Fruit fly (Drosophila melanogaster) whole organism, embryonic: ENCODE data around the gene dock.

ENCODE experiments used
- Atf-2 ChIP-seq: fragments of 200-800 bp; sonication (Bioruptor generic); optimal IDR thresholded peaks from 2 replicates; lab custom pipeline; 2016; ENCODE audit warnings: missing biosample characterization, missing genetic modification characterization
- B-H2 ChIP-seq: fragments of 200-800 bp; sonication (Bioruptor generic); optimal IDR thresholded peaks from 2 replicates; lab custom pipeline; 2018; ENCODE audit warnings: missing biosample characterization, mild to moderate bottlenecking, missing genetic modification characterization
- BtbVII ChIP-seq: fragments of 200-800 bp; sonication (Bioruptor generic); optimal IDR thresholded peaks from 3 replicates; lab custom pipeline; 2017; ENCODE audit warnings: missing biosample characterization, mild to moderate bottlenecking, missing genetic modification characterization
- CG10267 ChIP-seq: fragments of 200-800 bp; sonication (Bioruptor generic); optimal IDR thresholded peaks from 2 replicates; lab custom pipeline; 2018; ENCODE audit warnings: missing biosample characterization, mild to moderate bottlenecking, missing genetic modification characterization, moderate library complexity
- CG10565 ChIP-seq: fragments of 200-800 bp; sonication (Bioruptor generic); optimal IDR thresholded peaks from 3 replicates; lab custom pipeline; 2016; ENCODE audit warnings: missing biosample characterization, mild to moderate bottlenecking, missing genetic modification characterization
- CG10979 ChIP-seq: fragments of 200-800 bp; sonication (Bioruptor generic); optimal IDR thresholded peaks from 2 replicates; lab custom pipeline; 2018; ENCODE audit warnings: missing biosample characterization, mild to moderate bottlenecking, missing genetic modification characterization, moderate library complexity
- CG12744 ChIP-seq: fragments of 200-800 bp; sonication (Bioruptor generic); optimal IDR thresholded peaks from 2 replicates; lab custom pipeline; 2016; ENCODE audit warnings: missing biosample characterization, missing genetic modification characterization
- CG13624 ChIP-seq: fragments of 200-800 bp; sonication (Bioruptor generic); optimal IDR thresholded peaks from 2 replicates; lab custom pipeline; 2016; ENCODE audit warnings: missing biosample characterization, missing genetic modification characterization
- CG15073 ChIP-seq: fragments of 200-800 bp; sonication (Bioruptor generic); optimal IDR thresholded peaks from 2 replicates; lab custom pipeline; 2016; ENCODE audit warnings: missing biosample characterization, missing genetic modification characterization
- CG18011 ChIP-seq: fragments of 200-800 bp; sonication (Bioruptor generic); optimal IDR thresholded peaks from 2 replicates; lab custom pipeline; 2017; ENCODE audit warnings: missing biosample characterization, missing genetic modification characterization, mild to moderate bottlenecking, moderate library complexity, missing genotype
- CG1832 ChIP-seq: fragments of 200-800 bp; sonication (Bioruptor generic); optimal IDR thresholded peaks from 2 replicates; lab custom pipeline; 2017; ENCODE audit warnings: missing biosample characterization, mild to moderate bottlenecking, missing genetic modification characterization, inconsistent platforms
- CG18764 ChIP-seq: fragments of 200-800 bp; sonication (Bioruptor generic); optimal IDR thresholded peaks from 3 replicates; lab custom pipeline; 2016; ENCODE audit warnings: missing biosample characterization, missing genetic modification characterization
- CG2678 ChIP-seq: fragments of 200-800 bp; sonication (Bioruptor generic); optimal IDR thresholded peaks from 3 replicates; lab custom pipeline; 2019; ENCODE audit warnings: missing biosample characterization, mild to moderate bottlenecking, missing genetic modification characterization, moderate library complexity
- CG2712 ChIP-seq: fragments of 200-800 bp; optimal IDR thresholded peaks from 3 replicates; lab custom pipeline; 2019; ENCODE audit warnings: missing biosample characterization, mild to moderate bottlenecking, missing genetic modification characterization, moderate library complexity
- CG30020 ChIP-seq: fragments of 200-800 bp; optimal IDR thresholded peaks from 2 replicates; lab custom pipeline; 2019; ENCODE audit warnings: missing biosample characterization, mild to moderate bottlenecking, missing genetic modification characterization, moderate library complexity
- CG34376 ChIP-seq: fragments of 200-800 bp; sonication (Bioruptor generic); optimal IDR thresholded peaks from 2 replicates; lab custom pipeline; 2018; ENCODE audit warnings: missing biosample characterization, mild to moderate bottlenecking, missing genetic modification characterization
- CG3726 ChIP-seq: fragments of 200-800 bp; sonication (Bioruptor generic); IDR thresholded peaks from 3 replicates; pipeline ENCODE4, ENCODE4 v1.3.6; 2022; ENCODE audit warnings: missing biosample characterization, missing genetic modification characterization
- CG3838 ChIP-seq: fragments of 200-800 bp; sonication (Bioruptor generic); optimal IDR thresholded peaks from 3 replicates; lab custom pipeline; 2016; ENCODE audit warnings: missing biosample characterization, missing genetic modification characterization
- CG6175 ChIP-seq: fragments of 200-800 bp; sonication (Bioruptor generic); IDR thresholded peaks from 3 replicates; pipeline ENCODE4 v1.3.6; 2022; ENCODE audit warnings: missing biosample characterization, missing genetic modification characterization
- CG6654 ChIP-seq: fragments of 200-800 bp; sonication (Bioruptor generic); optimal IDR thresholded peaks from 2 replicates; lab custom pipeline; 2017; ENCODE audit warnings: missing biosample characterization, mild to moderate bottlenecking, missing genetic modification characterization
- CG6683 ChIP-seq: fragments of 200-800 bp; sonication (Bioruptor generic); optimal IDR thresholded peaks from 2 replicates; lab custom pipeline; 2017; ENCODE audit warnings: missing biosample characterization, mild to moderate bottlenecking, missing genetic modification characterization, missing genetic modification reagents
- CG8359 ChIP-seq: fragments of 200-800 bp; sonication (Bioruptor generic); optimal IDR thresholded peaks from 2 replicates; lab custom pipeline; 2017; ENCODE audit warnings: missing biosample characterization, mild to moderate bottlenecking, missing genetic modification characterization, borderline replicate concordance
- CG9609 ChIP-seq: fragments of 200-800 bp; sonication (Bioruptor generic); optimal IDR thresholded peaks from 3 replicates; lab custom pipeline; 2016; ENCODE audit warnings: missing biosample characterization, missing genetic modification characterization
- CTCF ChIP-seq: fragments of 200-800 bp; sonication (Bioruptor generic); optimal IDR thresholded peaks from 2 replicates; lab custom pipeline; 2017; ENCODE audit warnings: missing biosample characterization, mild to moderate bottlenecking, missing genetic modification characterization, moderate library complexity
- Camta ChIP-seq: fragments of 200-800 bp; sonication (Bioruptor generic); optimal IDR thresholded peaks from 2 replicates; lab custom pipeline; 2016; ENCODE audit warnings: missing biosample characterization, missing genetic modification characterization
- D19B ChIP-seq: fragments of 200-800 bp; sonication (Bioruptor generic); optimal IDR thresholded peaks from 2 replicates; lab custom pipeline; 2017; ENCODE audit warnings: missing biosample characterization, mild to moderate bottlenecking, missing genetic modification characterization
- Dp ChIP-seq: fragments of 200-800 bp; sonication (Bioruptor generic); optimal IDR thresholded peaks from 2 replicates; lab custom pipeline; 2018; ENCODE audit warnings: missing biosample characterization, mild to moderate bottlenecking, missing genetic modification characterization, moderate library complexity
- Ravus ChIP-seq: fragments of 200-800 bp; sonication (Bioruptor generic); IDR thresholded peaks from 2 replicates; pipeline ENCODE4 v1.3.6; 2022; ENCODE audit warnings: missing biosample characterization, missing genetic modification characterization
- al ChIP-seq: fragments of 200-800 bp; sonication (Bioruptor generic); IDR thresholded peaks from 2 replicates; pipeline ENCODE4 v1.3.6; 2022; ENCODE audit warnings: missing biosample characterization, missing genetic modification characterization
- ara ChIP-seq: fragments of 200-800 bp; sonication (Bioruptor generic); IDR thresholded peaks from 2 replicates; pipeline ENCODE4 v1.3.6; 2022; ENCODE audit warnings: missing biosample characterization, missing genetic modification characterization
- bcd ChIP-seq: fragments of 200-800 bp; sonication (Bioruptor generic); optimal IDR thresholded peaks from 2 replicates; lab custom pipeline; 2017; ENCODE audit warnings: missing biosample characterization, mild to moderate bottlenecking, missing genetic modification characterization
- btn ChIP-seq: fragments of 200-800 bp; sonication (Bioruptor generic); optimal IDR thresholded peaks from 2 replicates; lab custom pipeline; 2016; ENCODE audit warnings: missing biosample characterization, missing genetic modification characterization
- cad ChIP-seq: fragments of >200 bp; optimal IDR thresholded peaks from 2 replicates; lab custom pipeline; 2017; ENCODE audit warnings: missing biosample characterization, missing genetic modification characterization
- caup ChIP-seq: fragments of 200-800 bp; sonication (Bioruptor generic); optimal IDR thresholded peaks from 3 replicates; lab custom pipeline; 2017; ENCODE audit warnings: missing biosample characterization, mild to moderate bottlenecking, missing genetic modification characterization, moderate library complexity; ENCODE audit not compliant: severe bottlenecking
- corto ChIP-seq: fragments of 200-800 bp; sonication (Bioruptor generic); optimal IDR thresholded peaks from 2 replicates; lab custom pipeline; 2016; ENCODE audit warnings: missing biosample characterization, mild to moderate bottlenecking, missing genetic modification characterization, moderate library complexity
- dati ChIP-seq: fragments of 200-800 bp; sonication (Bioruptor generic); IDR thresholded peaks from 2 replicates; pipeline ENCODE4 v1.3.6; 2022; ENCODE audit warnings: missing biosample characterization, missing genetic modification characterization
- ewg ChIP-seq: fragments of 200-800 bp; sonication (Bioruptor generic); optimal IDR thresholded peaks from 3 replicates; lab custom pipeline; 2017; ENCODE audit warnings: mild to moderate bottlenecking, missing biosample characterization, missing genetic modification reagents, missing genetic modification characterization
- eyg ChIP-seq: fragments of 200-800 bp; sonication (Bioruptor generic); optimal IDR thresholded peaks from 3 replicates; lab custom pipeline; 2016; ENCODE audit warnings: missing biosample characterization, missing genetic modification characterization
- fu2 ChIP-seq: fragments of 200-800 bp; sonication (Bioruptor generic); optimal IDR thresholded peaks from 2 replicates; lab custom pipeline; 2016; ENCODE audit warnings: missing biosample characterization, missing genetic modification characterization
- gcm2 ChIP-seq: fragments of 200-800 bp; sonication (Bioruptor generic); optimal IDR thresholded peaks from 2 replicates; lab custom pipeline; 2016; ENCODE audit warnings: missing biosample characterization, missing genetic modification characterization
- gfzf ChIP-seq: fragments of 200-800 bp; sonication (Bioruptor generic); optimal IDR thresholded peaks from 2 replicates; lab custom pipeline; 2016; ENCODE audit warnings: missing biosample characterization, mild to moderate bottlenecking, missing genetic modification characterization, moderate library complexity
- her ChIP-seq: fragments of 200-800 bp; sonication (Bioruptor generic); optimal IDR thresholded peaks from 2 replicates; lab custom pipeline; 2016; ENCODE audit warnings: missing biosample characterization, missing genetic modification characterization
- klu ChIP-seq: fragments of 200-800 bp; sonication (Bioruptor generic); IDR thresholded peaks from 2 replicates; pipeline ENCODE4 v1.3.6; 2022; ENCODE audit warnings: missing biosample characterization, missing genetic modification characterization
- lola ChIP-seq, 3 experiments: fragments of >200 bp in 2 of 3; fragments of 200-800 bp in 1 of 3; sonication (Bioruptor generic) in 1 of 3; optimal IDR thresholded peaks; 2 replicates each; lab custom pipeline; 2017 to 2019; ENCODE audit warnings: missing biosample characterization in 3 of 3, missing genetic modification characterization in 3 of 3, mild to moderate bottlenecking in 1 of 3, moderate library complexity in 1 of 3
- pnt ChIP-seq: fragments of 200-800 bp; sonication (Bioruptor generic); optimal IDR thresholded peaks from 3 replicates; lab custom pipeline; 2016; ENCODE audit warnings: missing biosample characterization, missing genetic modification characterization
- repo ChIP-seq: fragments of 200-800 bp; sonication (Bioruptor generic); optimal IDR thresholded peaks from 2 replicates; lab custom pipeline; 2016; ENCODE audit warnings: missing biosample characterization, missing genetic modification characterization
- tgo ChIP-seq: fragments of 200-800 bp; sonication (Bioruptor generic); IDR thresholded peaks from 3 replicates; pipeline ENCODE4 v1.3.6; 2022; ENCODE audit warnings: missing biosample characterization, missing genetic modification characterization
- trh ChIP-seq: fragments of 200-800 bp; sonication (Bioruptor generic); optimal IDR thresholded peaks from 2 replicates; lab custom pipeline; 2016; ENCODE audit warnings: missing biosample characterization, missing genetic modification characterization
- ttk ChIP-seq: fragments of 200-800 bp; sonication (Bioruptor generic); IDR thresholded peaks from 2 replicates; pipeline ENCODE4 v2.1.2; 2022; ENCODE audit warnings: missing biosample characterization, missing genetic modification characterization
- zen ChIP-seq: fragments of 200-800 bp; sonication (Bioruptor generic); optimal IDR thresholded peaks from 3 replicates; lab custom pipeline; 2018; ENCODE audit warnings: missing biosample characterization, mild to moderate bottlenecking, missing genetic modification characterization, moderate library complexity
- zen2 ChIP-seq: fragments of 200-800 bp; sonication (Bioruptor generic); IDR thresholded peaks from 3 replicates; pipeline ENCODE4 v1.3.6; 2022; ENCODE audit warnings: missing biosample characterization, missing genetic modification characterization; ENCODE audit not compliant: partially characterized antibody

Gene dock

DNA sequence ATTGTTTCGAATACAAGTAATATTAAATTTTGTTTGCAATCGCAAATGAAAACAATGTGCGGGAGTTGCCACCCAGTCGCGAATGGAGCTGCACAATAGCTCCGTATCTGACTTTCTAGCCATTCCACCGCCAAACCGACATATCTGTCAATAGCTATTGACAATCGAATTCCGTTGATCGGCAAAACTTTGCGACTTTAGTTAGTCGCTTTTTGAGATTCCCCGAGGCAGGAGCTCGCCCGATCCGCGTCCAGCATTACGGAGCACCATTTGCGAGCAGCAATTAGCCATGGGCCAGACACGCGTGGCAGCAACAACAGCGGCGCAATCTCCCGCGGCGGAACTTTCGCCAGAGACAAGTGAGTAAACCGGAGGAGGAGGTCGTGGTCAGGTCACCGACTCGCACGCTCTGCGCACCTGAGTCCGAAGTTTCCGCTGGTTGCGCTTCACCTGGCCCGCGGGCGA lies 26.9 kb downstream of the dock start, which contains the start of the genes CG4291 and kraken (continued):
- TF ChIP-seq ewg (GFP tag; lab: Kevin White, UChicago) (peak; percentile 31), fu2 (GFP tag; lab: Kevin White, UChicago) (peak; percentile 39), trh (no peak), cad (GFP tag; lab: Kevin White, UChicago) (no peak), corto (no peak), dati (GFP tag; lab: Robert Waterston, UW) (no peak), repo (GFP tag; lab: Kevin White, UChicago) (no peak), CG1832 (GFP tag; lab: Kevin White, UChicago) (no peak), gcm2 (GFP tag; lab: Kevin White, UChicago) (no peak), CG30020 (tag; lab: Kevin White, UChicago) (peak; percentile 27), Camta (GFP tag; lab: Kevin White, UChicago) (peak; percentile 6), CTCF (GFP tag; lab: Kevin White, UChicago) (peak; percentile 29), Ravus (GFP tag; lab: Robert Waterston, UW) (no peak), lola (GFP tag; optimal IDR thresholded peaks at IDR 0.05; lab: Kevin White, UChicago) (peak in 1 of 3 experiments; percentile 4), zen2 (GFP tag; lab: Robert Waterston, UW) (no peak), CG3838 (GFP tag; lab: Kevin White, UChicago) (no peak), ttk (GFP tag; lab: Robert Waterston, UW) (peak; percentile 47; the same call in 1 of the 2 replicates), CG6654 (no peak), BtbVII (GFP tag; lab: Kevin White, UChicago) (peak; percentile 29), zen (tag; lab: Kevin White, UChicago) (peak; percentile 24), CG18764 (GFP tag; lab: Kevin White, UChicago) (no peak), CG18011 (peak; percentile 27), btn (GFP tag; lab: Kevin White, UChicago) (no peak), CG13624 (GFP tag; lab: Kevin White, UChicago) (peak; percentile 71), CG10565 (GFP tag; lab: Kevin White, UChicago) (no peak), CG15073 (no peak), eyg (GFP tag; lab: Kevin White, UChicago) (peak; percentile 50), CG8359 (GFP tag; lab: Kevin White, UChicago) (no peak), caup (peak; percentile 55), klu (GFP tag; lab: Robert Waterston, UW) (peak; percentile 47; the same call in 1 of the 2 replicates), tgo (GFP tag; lab: Robert Waterston, UW) (peak; percentile 16; the same call in 1 of the 3 replicates), CG2678 (tag; lab: Kevin White, UChicago) (peak; percentile 59), her (GFP tag; lab: Kevin White, UChicago) (peak; percentile 79), CG12744 (peak; percentile 43), CG34376 (GFP tag; lab: Kevin White, UChicago) (peak; percentile 58), Dp (GFP tag; lab: Kevin White, UChicago) (peak; percentile 33), al (GFP tag; lab: Robert Waterston, UW) (0 out of 2 replicates have a peak, but pooled peaks have one; percentile 18), CG2712 (peak; percentile 43), bcd (GFP tag; lab: Kevin White, UChicago) (no peak), CG10267 (peak; percentile 16), B-H2 (peak; percentile 85), CG6683 (no peak), CG9609 (GFP tag; lab: Kevin White, UChicago) (peak; percentile 56), pnt (peak; percentile 58), CG10979 (tag; lab: Kevin White, UChicago) (peak; percentile 3), CG3726 (GFP tag; lab: Robert Waterston, UW) (no peak), CG6175 (GFP tag; lab: Robert Waterston, UW) (peak; percentile 31; the same call in 1 of the 3 replicates), ara (GFP tag; lab: Robert Waterston, UW) (peak; percentile 63; the same call in 1 of the 2 replicates), D19B (GFP tag; lab: Kevin White, UChicago) (no peak), gfzf (peak; percentile 30), Atf-2 (GFP tag; lab: Kevin White, UChicago) (no peak)
